Worm (Caenorhabditis elegans): Measurements from ENCODE around the gene F41F3.1.

F41F3.1 gene

DNA sequence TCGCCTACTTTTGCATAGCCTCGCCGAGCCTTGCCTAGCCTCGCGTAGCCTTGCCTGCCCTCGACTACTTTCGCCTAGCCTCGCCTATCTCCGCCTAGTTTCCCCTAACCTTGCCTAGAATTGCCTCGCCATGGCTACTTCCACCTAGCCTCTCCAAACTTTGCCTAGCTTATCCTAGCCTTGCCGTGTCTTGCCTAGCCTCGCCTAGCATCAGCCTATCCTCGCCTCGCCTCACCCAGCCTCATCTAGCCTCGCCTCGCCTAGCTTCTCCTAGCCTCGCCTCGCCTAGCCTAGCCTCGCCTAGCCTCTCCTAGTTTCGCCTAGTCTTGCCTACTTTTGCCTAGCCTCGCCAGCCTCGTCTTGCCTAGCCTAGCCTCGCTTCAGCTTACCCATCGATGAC lies 12.7 kb downstream of the F41F3.1 start:
- TF ChIP-seq hlh-1 (tag; optimal IDR thresholded peaks at IDR 0.05) (no peak), bed-3 (GFP tag; optimal IDR thresholded peaks at IDR 0.05) (no peak), ham-2 (GFP tag; optimal IDR thresholded peaks at IDR 0.05) (peak; percentile 54)

ce11 chrV:4668636-4669035 lies 14.3 kb downstream of the F41F3.1 start, which contains the start of gene srx-77:
Gene srx-77 (minus strand): TSS chrV:4668736.
- TF ChIP-seq elt-3 (tag; optimal IDR thresholded peaks at IDR 0.05) (no peak), mep-1 (tag; optimal IDR thresholded peaks at IDR 0.05) (no peak)

- TF ChIP-seq unc-62 (GFP tag; optimal IDR thresholded peaks at IDR 0.05) (no peak), nhr-12 (tag; optimal IDR thresholded peaks at IDR 0.05) (no peak), unc-39 (tag; optimal IDR thresholded peaks at IDR 0.05) (no peak), cnd-1 (tag; optimal IDR thresholded peaks at IDR 0.05) (no peak), mab-5 (tag; optimal IDR thresholded peaks at IDR 0.05) (no peak), nhr-28 (tag; optimal IDR thresholded peaks at IDR 0.05) (no peak), bed-3 (GFP tag; optimal IDR thresholded peaks at IDR 0.05) (no peak), nhr-237 (tag; optimal IDR thresholded peaks at IDR 0.05) (no peak), nhr-2 (tag; optimal IDR thresholded peaks at IDR 0.05) (no peak), blmp-1 (tag; optimal IDR thresholded peaks at IDR 0.05) (no peak), lin-13 (tag; optimal IDR thresholded peaks at IDR 0.05) (no peak), lsy-2 (tag; optimal IDR thresholded peaks at IDR 0.05) (no peak), ceh-43 (GFP tag; optimal IDR thresholded peaks at IDR 0.05) (no peak), elt-1 (tag; optimal IDR thresholded peaks at IDR 0.05; ENCODE audit: borderline replicate concordance, insufficient read depth) (no peak)
Observed at ce11 chrV:4672487-4672886, 18.1 kb downstream of the F41F3.1 start, which contains the start of gene K03B4.9. Gene K03B4.9 (minus strand): TSS chrV:4672587.

- TF ChIP-seq snpc-4 (tag; optimal IDR thresholded peaks at IDR 0.05) = no peak
- TF ChIP-seq tbx-8 (GFP tag; optimal IDR thresholded peaks at IDR 0.05) = no peak
- no peak for TF ChIP-seq unc-62 (GFP tag; optimal IDR thresholded peaks at IDR 0.05)
- no peak for TF ChIP-seq pha-4 (tag; optimal IDR thresholded peaks at IDR 0.05)
- TF ChIP-seq unc-120 (tag; optimal IDR thresholded peaks at IDR 0.05; ENCODE audit: poor library complexity, severe bottlenecking) = no peak
- TF ChIP-seq bed-3 (GFP tag; optimal IDR thresholded peaks at IDR 0.05) = no peak
- no peak for TF ChIP-seq nhr-237 (tag; optimal IDR thresholded peaks at IDR 0.05)
- no peak for TF ChIP-seq nhr-76 (tag; optimal IDR thresholded peaks at IDR 0.05)
- no peak for TF ChIP-seq ceh-43 (GFP tag; optimal IDR thresholded peaks at IDR 0.05)
- TF ChIP-seq ces-1 (GFP tag; optimal IDR thresholded peaks at IDR 0.05) = no peak
- TF ChIP-seq sem-2 (GFP tag; optimal IDR thresholded peaks at IDR 0.05) = no peak
- no peak for TF ChIP-seq blmp-1 (tag; optimal IDR thresholded peaks at IDR 0.05)
- no peak for TF ChIP-seq drap-1 (GFP tag; optimal IDR thresholded peaks at IDR 0.05)
- no peak for TF ChIP-seq ham-2 (GFP tag; optimal IDR thresholded peaks at IDR 0.05)
- TF ChIP-seq M03D4.4 (tag; optimal IDR thresholded peaks at IDR 0.05) = no peak
- no peak for TF ChIP-seq hlh-1 (tag; optimal IDR thresholded peaks at IDR 0.05)
- no peak for TF ChIP-seq elt-1 (tag; optimal IDR thresholded peaks at IDR 0.05; ENCODE audit: borderline replicate concordance, insufficient read depth)
- no peak for TF ChIP-seq lsy-2 (tag; optimal IDR thresholded peaks at IDR 0.05)
- no peak for TF ChIP-seq nhr-28 (tag; optimal IDR thresholded peaks at IDR 0.05)
Observed at ce11 chrV:4674506-4674905, 20.2 kb downstream of the F41F3.1 start, which contains the start of gene K03B4.8. Gene K03B4.8 (minus strand): TSS chrV:4674606.

- TF ChIP-seq sem-2 (GFP tag; optimal IDR thresholded peaks at IDR 0.05) = no peak
- TF ChIP-seq elt-1 (tag; optimal IDR thresholded peaks at IDR 0.05; ENCODE audit: borderline replicate concordance, insufficient read depth) = no peak
- no peak for TF ChIP-seq mls-2 (tag; optimal IDR thresholded peaks at IDR 0.05)
Observed at ce11 chrV:4676092-4676491, 21.7 kb downstream of the F41F3.1 start, which contains the start of gene K03B4.6. Gene K03B4.6 (minus strand): TSS chrV:4676192.

DNA sequence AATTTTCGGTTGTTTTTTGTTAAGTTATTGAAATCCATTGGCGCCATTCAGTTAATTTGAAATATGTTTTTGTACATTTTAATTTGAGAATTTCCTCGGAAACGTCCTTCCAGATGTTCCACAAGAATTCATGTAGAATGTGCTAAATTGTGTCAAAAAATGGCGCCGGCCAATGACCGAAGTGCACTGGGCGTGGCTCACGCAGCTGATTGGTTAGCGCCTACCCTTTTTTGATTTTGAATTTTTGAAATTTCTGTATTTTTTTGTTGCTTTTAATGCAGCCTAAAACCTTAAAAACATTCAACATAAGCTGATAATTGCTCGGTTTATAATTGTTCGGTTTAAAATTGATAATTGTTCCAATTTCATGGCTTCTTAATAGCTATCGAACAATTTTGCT lies 22.5 kb downstream of the F41F3.1 start:
- TF ChIP-seq mep-1 (tag; optimal IDR thresholded peaks at IDR 0.05) (no peak), lin-13 (tag; optimal IDR thresholded peaks at IDR 0.05) (no peak), elt-1 (tag; optimal IDR thresholded peaks at IDR 0.05; ENCODE audit: borderline replicate concordance, insufficient read depth) (no peak), lin-32 (GFP tag; optimal IDR thresholded peaks at IDR 0.05) (no peak), flh-1 (GFP tag; optimal IDR thresholded peaks at IDR 0.05) (no peak), ham-2 (GFP tag; optimal IDR thresholded peaks at IDR 0.05) (no peak), bed-3 (GFP tag; optimal IDR thresholded peaks at IDR 0.05) (no peak), unc-120 (tag; optimal IDR thresholded peaks at IDR 0.05; ENCODE audit: poor library complexity, severe bottlenecking) (no peak), M03D4.4 (tag; optimal IDR thresholded peaks at IDR 0.05) (no peak), ceh-43 (GFP tag; optimal IDR thresholded peaks at IDR 0.05) (no peak), nhr-12 (tag; optimal IDR thresholded peaks at IDR 0.05) (no peak), pha-4 (tag; optimal IDR thresholded peaks at IDR 0.05) (no peak), unc-62 (GFP tag; optimal IDR thresholded peaks at IDR 0.05) (no peak), unc-39 (tag; optimal IDR thresholded peaks at IDR 0.05) (no peak)
